Fruit fly (Drosophila melanogaster): Measurements from ENCODE around the gene dind.

- TF ChIP-seq pad (GFP tag; optimal IDR thresholded peaks at IDR 0.05) (no peak), CG7101 (tag; optimal IDR thresholded peaks at IDR 0.05) (peak; percentile 37), Crg-1 (GFP tag; optimal IDR thresholded peaks at IDR 0.05) (peak; percentile 41), Clk (GFP tag; optimal IDR thresholded peaks at IDR 0.05) (no peak), CG7045 (GFP tag; optimal IDR thresholded peaks at IDR 0.05) (no peak), CG12768 (GFP tag; optimal IDR thresholded peaks at IDR 0.05) (no peak), toe (GFP tag; optimal IDR thresholded peaks at IDR 0.05) (no peak)
These were observed 13.8 kb downstream of the dind start, which contains the start of the genes Cpsf73 and Gos28 for dm6 chr3R:18663525-18663924.
